Worm (Caenorhabditis elegans): Measurements from ENCODE around the gene scl-11.

- TF ChIP-seq ceh-32 (tag; optimal IDR thresholded peaks at IDR 0.05; ENCODE audit: poor library complexity) (no peak), dve-1 (tag; optimal IDR thresholded peaks at IDR 0.05; ENCODE audit: insufficient read depth) (no peak), nhr-11 (tag; optimal IDR thresholded peaks at IDR 0.05) (no peak), lin-39 (tag; optimal IDR thresholded peaks at IDR 0.05) (no peak), daf-12 (tag; optimal IDR thresholded peaks at IDR 0.05) (no peak), ceh-82 (tag; optimal IDR thresholded peaks at IDR 0.05) (no peak), pqm-1 (tag; optimal IDR thresholded peaks at IDR 0.05) (no peak), vab-7 (GFP tag; IDR thresholded peaks at IDR 0.05) (no peak), arid-1 (GFP tag; conservative IDR thresholded peaks at IDR 0.05) (no peak)
Observed at ce11 chrIV:13027801-13028641, 23.2 kb upstream of the scl-11 start.
